Worm (Caenorhabditis elegans) whole organism, L4/young adult: ENCODE results near the gene mnp-1.

ENCODE experiments used
- W03F9.2 ChIP-seq: fragments of 150-350 bp; optimal IDR thresholded peaks from 2 replicates; lab custom pipeline; 2014; ENCODE audit warnings: missing biosample characterization, missing genetic modification characterization
- dao-5 ChIP-seq: sonication (generic microtip); optimal IDR thresholded peaks from 2 replicates; lab custom pipeline; 2016; ENCODE audit warnings: missing genotype, missing genetic modification characterization, moderate library complexity, missing compliant biosample characterization

DNA sequence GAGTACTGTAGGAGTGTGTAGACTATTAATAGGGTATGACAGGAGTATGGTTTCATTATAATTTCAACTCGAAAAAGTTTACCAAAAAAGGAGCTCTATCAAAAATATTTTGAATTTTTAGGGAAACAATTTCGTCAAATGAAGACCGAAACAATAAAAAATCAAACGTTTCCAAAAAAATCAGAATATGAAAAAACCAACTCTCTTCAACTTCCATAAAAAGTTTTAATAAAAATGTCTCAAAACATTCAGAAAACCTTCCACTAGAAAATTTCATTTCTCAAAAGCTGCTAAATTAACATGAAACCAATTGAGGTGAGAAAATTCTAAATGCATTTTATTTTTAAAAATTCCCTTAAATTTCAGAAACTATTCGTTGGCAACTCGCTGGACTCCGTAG is 14.2 kb downstream of the mnp-1 start, which contains the start of gene ckb-3:
- TF ChIP-seq dao-5 (tag; lab: Kevin White, UChicago): no peak
- TF ChIP-seq W03F9.2 (tag; lab: Kevin White, UChicago): no peak
